Worm (Caenorhabditis elegans) whole organism, mixed stage, embryonic: ENCODE measurements around the gene fbxa-105.

Experiments
- M03D4.4 ChIP-seq: sonication (generic microtip); optimal IDR thresholded peaks from 2 replicates; lab custom pipeline; 2017; ENCODE audit warnings: mild to moderate bottlenecking, missing genetic modification characterization, missing compliant biosample characterization
- bed-3 ChIP-seq: fragments of 200-800 bp; sonication (Bioruptor generic); optimal IDR thresholded peaks from 3 replicates; lab custom pipeline; 2018; ENCODE audit warnings: mild to moderate bottlenecking, missing genetic modification characterization, moderate library complexity, missing compliant biosample characterization
- blmp-1 ChIP-seq: fragments of 150-350 bp; optimal IDR thresholded peaks from 2 replicates; lab custom pipeline; 2014; ENCODE audit warnings: missing biosample characterization, missing genetic modification characterization
- ceh-39 ChIP-seq: fragments of 150-350 bp; optimal IDR thresholded peaks from 2 replicates; lab custom pipeline; 2014; ENCODE audit warnings: missing biosample characterization, missing genetic modification characterization
- ceh-83 ChIP-seq: fragments of 200-800 bp; sonication (Bioruptor generic); optimal IDR thresholded peaks from 2 replicates; lab custom pipeline; 2018; ENCODE audit warnings: mild to moderate bottlenecking, missing genetic modification characterization, missing compliant biosample characterization
- ces-1 ChIP-seq: fragments of 150-350 bp; optimal IDR thresholded peaks from 2 replicates; lab custom pipeline; 2014; ENCODE audit warnings: missing biosample characterization, missing genetic modification reagents, missing genetic modification characterization
- cnd-1 ChIP-seq: fragments of 200-800 bp; sonication (Bioruptor generic); optimal IDR thresholded peaks from 2 replicates; lab custom pipeline; 2018; ENCODE audit warnings: mild to moderate bottlenecking, missing genetic modification characterization, missing compliant biosample characterization
- drap-1 ChIP-seq: fragments of 200-800 bp; sonication (Bioruptor generic); optimal IDR thresholded peaks from 3 replicates; lab custom pipeline; 2018; ENCODE audit warnings: mild to moderate bottlenecking, missing genetic modification characterization, missing compliant biosample characterization
- elt-3 ChIP-seq: fragments of 150-350 bp; optimal IDR thresholded peaks from 2 replicates; lab custom pipeline; 2014; ENCODE audit warnings: missing biosample characterization, missing genetic modification characterization
- flh-1 ChIP-seq: fragments of 200-800 bp; sonication (Bioruptor generic); optimal IDR thresholded peaks from 2 replicates; lab custom pipeline; 2018; ENCODE audit warnings: mild to moderate bottlenecking, missing genetic modification characterization, moderate library complexity, missing compliant biosample characterization
- hlh-1 ChIP-seq: fragments of 150-350 bp; optimal IDR thresholded peaks from 2 replicates; lab custom pipeline; 2014; ENCODE audit warnings: missing biosample characterization, missing genetic modification reagents, missing genetic modification characterization
- lin-13 ChIP-seq: fragments of 150-350 bp; optimal IDR thresholded peaks from 2 replicates; lab custom pipeline; 2014; ENCODE audit warnings: missing biosample characterization, missing genetic modification characterization
- lin-32 ChIP-seq: fragments of 200-800 bp; sonication (Bioruptor generic); optimal IDR thresholded peaks from 2 replicates; lab custom pipeline; 2018; ENCODE audit warnings: mild to moderate bottlenecking, missing genetic modification characterization, missing compliant biosample characterization
- lsy-2 ChIP-seq: fragments of 150-350 bp; optimal IDR thresholded peaks from 2 replicates; lab custom pipeline; 2014; ENCODE audit warnings: missing biosample characterization, missing genetic modification characterization
- mab-5 ChIP-seq: fragments of 150-350 bp; optimal IDR thresholded peaks from 2 replicates; lab custom pipeline; 2014; ENCODE audit warnings: missing biosample characterization, missing genetic modification characterization
- mep-1 ChIP-seq: fragments of 150-350 bp; optimal IDR thresholded peaks from 2 replicates; lab custom pipeline; 2017; ENCODE audit warnings: missing biosample characterization, missing genetic modification reagents, missing genetic modification characterization, inconsistent platforms
- nhr-12 ChIP-seq: fragments of 150-350 bp; optimal IDR thresholded peaks from 2 replicates; lab custom pipeline; 2014; ENCODE audit warnings: missing biosample characterization, missing genetic modification characterization
- nhr-2 ChIP-seq: fragments of 150-350 bp; optimal IDR thresholded peaks from 2 replicates; lab custom pipeline; 2014; ENCODE audit warnings: missing biosample characterization, missing genetic modification characterization
- nhr-237 ChIP-seq: fragments of 150-350 bp; optimal IDR thresholded peaks from 2 replicates; lab custom pipeline; 2014; ENCODE audit warnings: missing biosample characterization, missing genetic modification characterization
- nhr-76 ChIP-seq: sonication (generic microtip); optimal IDR thresholded peaks from 2 replicates; lab custom pipeline; 2017; ENCODE audit warnings: missing biosample characterization, missing genetic modification characterization
- pha-4 ChIP-seq: fragments of 150-350 bp; optimal IDR thresholded peaks from 2 replicates; lab custom pipeline; 2018; ENCODE audit warnings: missing biosample characterization, missing genetic modification reagents, missing genetic modification characterization
- sem-2 ChIP-seq: fragments of 200-800 bp; sonication (Bioruptor generic); optimal IDR thresholded peaks from 2 replicates; lab custom pipeline; 2018; ENCODE audit warnings: mild to moderate bottlenecking, missing genetic modification characterization, missing compliant biosample characterization
- snpc-4 ChIP-seq: fragments of 150-350 bp; optimal IDR thresholded peaks from 2 replicates; lab custom pipeline; 2014; ENCODE audit warnings: missing biosample characterization, missing genetic modification characterization
- sptf-1 ChIP-seq: sonication (generic microtip); optimal IDR thresholded peaks from 2 replicates; lab custom pipeline; 2017; ENCODE audit warnings: mild to moderate bottlenecking, missing genetic modification characterization, moderate library complexity, missing compliant biosample characterization
- tbx-8 ChIP-seq: fragments of 200-800 bp; sonication (Bioruptor generic); optimal IDR thresholded peaks from 2 replicates; lab custom pipeline; 2018; ENCODE audit warnings: mild to moderate bottlenecking, missing genetic modification characterization, moderate library complexity, missing compliant biosample characterization
- unc-120 ChIP-seq: sonication (generic microtip); optimal IDR thresholded peaks from 2 replicates; lab custom pipeline; 2017; ENCODE audit warnings: missing genetic modification characterization, missing compliant biosample characterization; ENCODE audit not compliant: poor library complexity, severe bottlenecking
- unc-39 ChIP-seq: fragments of 150-350 bp; optimal IDR thresholded peaks from 2 replicates; lab custom pipeline; 2014; ENCODE audit warnings: missing biosample characterization, missing genetic modification characterization
- zip-8 ChIP-seq: fragments of 150-350 bp; optimal IDR thresholded peaks from 2 replicates; lab custom pipeline; 2014; ENCODE audit warnings: missing biosample characterization, missing genetic modification characterization
- ztf-11 ChIP-seq: fragments of 150-350 bp; optimal IDR thresholded peaks from 2 replicates; lab custom pipeline; 2014; ENCODE audit warnings: missing biosample characterization, missing genetic modification characterization

Gene fbxa-105

DNA sequence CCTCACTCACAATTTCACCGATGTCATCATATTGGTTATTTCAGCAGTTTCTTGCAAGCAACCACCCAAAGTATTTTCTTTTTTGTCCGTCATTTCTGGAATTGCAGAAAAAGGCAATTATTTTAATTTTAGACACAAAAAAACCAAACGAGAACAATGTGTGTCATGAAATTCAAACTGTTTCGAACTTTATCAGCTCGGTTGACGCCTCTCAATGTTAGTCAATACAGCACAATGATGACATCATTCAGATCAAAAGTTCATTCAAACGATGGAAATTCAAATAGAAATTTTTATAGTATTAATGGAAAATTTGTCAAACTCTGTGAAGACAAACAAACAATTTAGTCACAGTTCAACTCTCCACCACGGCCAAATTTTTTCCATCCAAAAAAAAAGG is at the start of gene fbxa-105:
fbxa-105 (minus strand) TSS at position 97 of the 400 bp plus-strand sequence.
- TF ChIP-seq nhr-237 (tag; lab: Kevin White, UChicago) (no peak), blmp-1 (tag; lab: Kevin White, UChicago) (no peak), drap-1 (no peak), zip-8 (no peak), sptf-1 (tag; lab: Kevin White, UChicago) (no peak), nhr-12 (no peak), cnd-1 (no peak), ceh-83 (GFP tag; lab: Kevin White, UChicago) (no peak), mab-5 (tag; lab: Kevin White, UChicago) (no peak), nhr-2 (tag; lab: Kevin White, UChicago) (no peak), ztf-11 (tag; lab: Kevin White, UChicago) (no peak), tbx-8 (GFP tag; lab: Kevin White, UChicago) (no peak), M03D4.4 (tag; lab: Kevin White, UChicago) (no peak), lin-32 (GFP tag; lab: Kevin White, UChicago) (no peak)

DNA sequence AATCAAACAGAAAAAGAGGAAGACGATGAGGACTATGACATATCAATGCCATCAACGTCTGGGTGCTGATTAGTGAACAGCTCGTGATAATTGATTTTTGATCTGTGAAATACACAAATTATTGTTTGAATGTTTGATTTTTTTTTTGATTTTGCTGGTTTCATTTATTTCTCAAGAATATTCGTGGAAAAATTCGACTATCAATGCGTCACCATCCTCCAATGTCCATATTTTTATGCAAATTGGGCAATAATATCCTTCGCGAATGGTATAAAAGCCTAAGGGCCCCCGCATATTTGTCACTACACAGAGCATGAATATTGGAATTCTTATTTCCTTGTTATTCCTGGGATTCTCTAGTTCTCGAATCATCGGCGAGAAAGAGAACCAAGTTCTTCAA is 48.0 kb upstream of the fbxa-105 start, which contains the start of gene try-13:
try-13 (plus strand) TSS at position 301 of the 400 bp plus-strand sequence.
- TF ChIP-seq mep-1 (no peak), elt-3 (tag; lab: Kevin White, UChicago) (no peak), nhr-237 (tag; lab: Kevin White, UChicago) (no peak), M03D4.4 (tag; lab: Kevin White, UChicago) (no peak), lsy-2 (tag; lab: Kevin White, UChicago) (no peak), snpc-4 (tag; lab: Kevin White, UChicago) (no peak), lin-13 (no peak), zip-8 (no peak), tbx-8 (GFP tag; lab: Kevin White, UChicago) (no peak), unc-39 (tag; lab: Kevin White, UChicago) (no peak)
- TF ChIP-seq, all 35 proteins: peak for 0

DNA sequence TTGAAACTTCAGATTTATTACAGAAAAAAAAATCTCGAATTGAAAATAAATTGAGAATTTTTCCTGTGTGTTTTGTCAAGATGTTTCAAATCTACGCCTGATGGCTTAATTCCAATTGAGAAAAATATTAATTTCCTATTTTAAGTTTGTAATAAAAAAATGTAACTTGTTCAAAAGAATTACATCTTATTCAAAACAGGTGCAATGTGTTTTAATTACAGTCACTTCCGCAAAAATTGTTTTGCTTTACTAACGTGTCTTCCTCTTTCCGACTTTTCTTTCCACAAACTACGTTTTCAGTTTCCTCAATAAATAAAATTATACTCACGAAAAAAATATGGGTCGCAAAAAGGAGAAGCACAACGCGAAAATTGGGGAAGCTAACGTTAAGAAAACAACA is 46.2 kb upstream of the fbxa-105 start, which contains the start of gene F25E5.16:
F25E5.16 (plus strand) TSS at position 301 of the 400 bp plus-strand sequence.
- TF ChIP-seq lsy-2 (tag; lab: Kevin White, UChicago): no peak
- TF ChIP-seq ceh-39 (tag; lab: Kevin White, UChicago): no peak
- no peak for TF ChIP-seq lin-13
- no peak for TF ChIP-seq mab-5 (tag; lab: Kevin White, UChicago)
- TF ChIP-seq sptf-1 (tag; lab: Kevin White, UChicago): no peak
- no peak for TF ChIP-seq M03D4.4 (tag; lab: Kevin White, UChicago)
- TF ChIP-seq nhr-12: no peak
- no peak for TF ChIP-seq sem-2 (GFP tag; lab: Kevin White, UChicago)
- no peak for TF ChIP-seq drap-1
- no peak for TF ChIP-seq nhr-76 (tag; lab: Kevin White, UChicago)
- TF ChIP-seq mep-1: no peak
- no peak for TF ChIP-seq ceh-83 (GFP tag; lab: Kevin White, UChicago)
- TF ChIP-seq lin-32 (GFP tag; lab: Kevin White, UChicago): no peak
- no peak for TF ChIP-seq hlh-1 (tag; lab: Kevin White, UChicago)
- TF ChIP-seq cnd-1: no peak
- no peak for TF ChIP-seq bed-3 (GFP tag; lab: Kevin White, UChicago)
- no peak for TF ChIP-seq pha-4 (tag; lab: Kevin White, UChicago)
- TF ChIP-seq, all 35 proteins: peak for 0

DNA sequence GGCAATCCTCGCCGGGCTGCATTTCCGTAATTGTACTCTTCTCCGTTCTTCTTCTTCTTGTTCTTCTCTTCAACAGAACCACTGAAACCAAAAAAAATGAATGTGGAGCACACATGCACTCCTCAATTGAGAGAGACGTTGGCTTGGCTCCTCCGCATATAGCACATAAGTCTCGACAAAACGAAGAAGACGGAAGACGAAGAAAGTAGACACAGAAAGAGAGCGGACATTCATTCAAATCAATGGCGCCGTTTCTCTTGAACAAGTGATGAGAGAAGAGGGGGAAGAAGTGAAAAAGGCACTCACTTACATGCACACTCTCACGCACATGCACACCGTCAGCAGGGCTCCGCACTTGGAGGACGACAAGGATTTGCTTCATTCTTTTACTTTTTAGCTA is 45.7 kb upstream of the fbxa-105 start, which contains the start of gene F25E5.9:
F25E5.9 (minus strand) TSS at position 382 of the 400 bp plus-strand sequence.
- TF ChIP-seq unc-120 (tag; lab: Kevin White, UChicago) (no peak), nhr-12 (no peak), pha-4 (tag; lab: Kevin White, UChicago) (no peak), mep-1 (no peak), ceh-83 (GFP tag; lab: Kevin White, UChicago) (no peak), nhr-237 (tag; lab: Kevin White, UChicago) (no peak), bed-3 (GFP tag; lab: Kevin White, UChicago) (no peak), cnd-1 (no peak), hlh-1 (tag; lab: Kevin White, UChicago) (no peak), snpc-4 (tag; lab: Kevin White, UChicago) (no peak), flh-1 (GFP tag; lab: Kevin White, UChicago) (no peak), M03D4.4 (tag; lab: Kevin White, UChicago) (no peak), nhr-2 (tag; lab: Kevin White, UChicago) (no peak), tbx-8 (GFP tag; lab: Kevin White, UChicago) (no peak)

DNA sequence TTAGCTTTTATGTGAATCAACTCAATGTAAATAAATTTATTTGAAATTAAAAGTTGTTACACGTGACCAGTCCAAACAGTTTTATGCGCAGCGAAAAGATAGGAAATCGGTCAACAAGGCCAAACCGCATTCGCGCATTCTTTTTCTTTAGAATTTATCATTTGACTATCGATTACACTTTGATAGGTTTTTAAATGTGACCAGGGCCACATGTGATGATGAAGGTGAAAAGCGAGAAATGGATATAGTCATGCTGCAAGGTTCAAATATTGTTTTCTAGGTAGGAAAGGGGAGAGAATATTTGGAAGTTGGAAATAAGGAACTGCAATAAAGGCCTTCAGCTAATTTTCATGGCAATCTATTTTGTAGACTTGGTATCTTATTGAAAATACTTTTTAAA is 45.1 kb upstream of the fbxa-105 start:
- no peak for TF ChIP-seq unc-120 (tag; lab: Kevin White, UChicago)
- TF ChIP-seq ztf-11 (tag; lab: Kevin White, UChicago): no peak
- TF ChIP-seq ceh-39 (tag; lab: Kevin White, UChicago): no peak
- TF ChIP-seq nhr-237 (tag; lab: Kevin White, UChicago): no peak
- no peak for TF ChIP-seq hlh-1 (tag; lab: Kevin White, UChicago)
- no peak for TF ChIP-seq M03D4.4 (tag; lab: Kevin White, UChicago)
- no peak for TF ChIP-seq zip-8
- TF ChIP-seq lin-32 (GFP tag; lab: Kevin White, UChicago): no peak
- TF ChIP-seq ces-1: no peak
- TF ChIP-seq, all 35 proteins: peak for 0
